Worm (Caenorhabditis elegans) whole organism, L4/young adult: ENCODE data around the gene nlp-67.

Experiments used
- W03F9.2 ChIP-seq: fragments of 150-350 bp; optimal IDR thresholded peaks from 2 replicates; lab custom pipeline; 2014; ENCODE audit warnings: missing biosample characterization, missing genetic modification characterization
- him-1 ChIP-seq: sonication (generic microtip); optimal IDR thresholded peaks from 2 replicates; lab custom pipeline; 2016; ENCODE audit warnings: missing genotype, missing genetic modification reagents, missing genetic modification characterization, missing compliant biosample characterization

DNA sequence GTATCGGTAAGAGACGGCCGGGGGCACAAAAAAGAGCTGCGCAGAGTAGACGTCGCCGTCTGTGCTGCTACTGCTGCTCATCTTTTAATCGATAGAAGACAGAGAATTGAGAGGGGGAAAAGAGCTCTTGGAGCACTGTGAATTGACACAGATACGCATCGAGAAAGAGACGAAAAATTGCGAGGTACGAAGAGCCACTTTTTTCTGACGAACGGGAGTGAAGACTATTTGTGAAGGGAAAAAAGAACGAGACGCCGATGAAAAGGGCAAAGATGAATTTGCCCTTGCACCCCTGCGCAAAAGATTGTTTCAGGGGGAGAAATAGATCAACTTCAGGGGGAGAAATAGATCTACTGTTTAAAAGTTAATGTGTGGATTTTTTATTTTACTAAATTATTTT, 18.1 kb downstream of the nlp-67 start:
- no peak for TF ChIP-seq W03F9.2
- TF ChIP-seq him-1 = peak; percentile 60
